Worm (Caenorhabditis elegans): ENCODE results near the gene F55G11.4.

DNA sequence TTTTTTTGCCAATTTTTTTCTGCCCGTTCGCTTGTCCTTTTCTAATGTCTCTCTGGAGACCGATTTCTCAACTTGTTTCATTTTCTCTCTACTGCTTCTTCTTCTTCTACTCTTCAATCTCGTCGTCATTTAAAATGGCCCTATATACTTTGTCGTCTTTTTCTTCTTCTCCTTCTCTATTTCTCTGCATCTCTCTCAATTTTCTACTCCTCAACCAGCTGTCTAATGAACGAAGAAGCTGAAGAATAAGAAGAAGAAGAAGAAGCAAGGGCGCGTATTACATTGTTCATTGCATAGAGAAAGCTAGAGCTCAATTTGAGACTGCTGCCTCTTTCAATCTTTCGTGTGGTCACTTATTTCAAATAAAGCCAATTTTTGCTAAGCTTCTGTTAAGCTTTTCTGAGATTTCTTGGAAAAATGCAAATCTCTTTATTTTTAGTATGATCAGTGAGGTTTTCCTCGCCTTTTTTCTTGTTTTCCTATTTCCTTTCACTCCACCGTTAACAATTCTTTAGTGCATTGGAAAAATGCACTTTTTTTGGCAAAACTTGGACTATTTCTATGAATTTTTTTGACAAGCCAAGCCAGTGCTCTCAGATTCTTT is 42.5 kb downstream of the F55G11.4 start:
- no peak for TF ChIP-seq ceh-43 (GFP tag; optimal IDR thresholded peaks at IDR 0.05)
- no peak for TF ChIP-seq ztf-11 (tag; optimal IDR thresholded peaks at IDR 0.05)
- no peak for TF ChIP-seq unc-120 (tag; optimal IDR thresholded peaks at IDR 0.05; ENCODE audit: poor library complexity, severe bottlenecking)
- TF ChIP-seq lin-13 (tag; optimal IDR thresholded peaks at IDR 0.05), result no peak
- no peak for TF ChIP-seq elt-1 (tag; optimal IDR thresholded peaks at IDR 0.05; ENCODE audit: borderline replicate concordance, insufficient read depth)
